Fruit fly (Drosophila melanogaster) whole organism, embryonic: Measurements from ENCODE around the gene Phyhd1.

ENCODE experiments used
- Bdp1 ChIP-seq: fragments of 200-800 bp; sonication (Bioruptor generic); optimal IDR thresholded peaks from 3 replicates; lab custom pipeline; 2016; ENCODE audit warnings: missing biosample characterization, missing genetic modification characterization
- CG10267 ChIP-seq: fragments of 200-800 bp; sonication (Bioruptor generic); optimal IDR thresholded peaks from 2 replicates; lab custom pipeline; 2018; ENCODE audit warnings: missing biosample characterization, mild to moderate bottlenecking, missing genetic modification characterization, moderate library complexity
- CG10321 ChIP-seq: fragments of 200-800 bp; sonication (Bioruptor generic); IDR thresholded peaks from 2 replicates; pipeline ENCODE4 v1.3.6; 2022; ENCODE audit warnings: missing biosample characterization, missing genetic modification characterization
- CG10654 ChIP-seq: fragments of 200-800 bp; sonication (Bioruptor generic); optimal IDR thresholded peaks from 2 replicates; lab custom pipeline; 2016; ENCODE audit warnings: missing biosample characterization, missing genetic modification characterization
- CG12299 ChIP-seq: fragments of 200-800 bp; sonication (Bioruptor generic); optimal IDR thresholded peaks from 2 replicates; lab custom pipeline; 2018; ENCODE audit warnings: missing biosample characterization, mild to moderate bottlenecking, missing genetic modification characterization
- CG14014 ChIP-seq: fragments of 200-800 bp; sonication (Bioruptor generic); IDR thresholded peaks from 2 replicates; pipeline ENCODE4 v1.3.6; 2022; ENCODE audit warnings: missing biosample characterization, missing genetic modification characterization
- CG14050 ChIP-seq: fragments of 200-800 bp; sonication (Bioruptor generic); IDR thresholded peaks from 3 replicates; pipeline ENCODE4 v1.3.6; 2022; ENCODE audit warnings: missing biosample characterization, missing genetic modification characterization
- CG14860 ChIP-seq: fragments of 200-800 bp; sonication (Bioruptor generic); IDR thresholded peaks from 3 replicates; pipeline ENCODE4 v1.3.6; 2022; ENCODE audit warnings: missing biosample characterization, missing genetic modification characterization; ENCODE audit not compliant: partially characterized antibody
- CG15696 ChIP-seq: fragments of 200-800 bp; sonication (Bioruptor generic); optimal IDR thresholded peaks from 2 replicates; lab custom pipeline; 2019; ENCODE audit warnings: missing biosample characterization, mild to moderate bottlenecking, missing genetic modification characterization, moderate library complexity
- CG17912 ChIP-seq: fragments of 200-800 bp; sonication (Bioruptor generic); optimal IDR thresholded peaks from 2 replicates; lab custom pipeline; 2018; ENCODE audit warnings: missing biosample characterization, mild to moderate bottlenecking, missing genetic modification characterization
- CG18476 ChIP-seq: fragments of 200-800 bp; sonication (Bioruptor generic); optimal IDR thresholded peaks from 2 replicates; lab custom pipeline; 2016; ENCODE audit warnings: missing biosample characterization, mild to moderate bottlenecking, missing genetic modification characterization
- CG18599 ChIP-seq: fragments of 200-800 bp; sonication (Bioruptor generic); optimal IDR thresholded peaks from 3 replicates; lab custom pipeline; 2017; ENCODE audit warnings: missing biosample characterization, missing genetic modification characterization, mild to moderate bottlenecking, moderate library complexity, missing genetic modification reagents
- CG2889 ChIP-seq: fragments of 200-800 bp; sonication (Bioruptor generic); IDR thresholded peaks from 3 replicates; pipeline ENCODE4 v1.3.6; 2022; ENCODE audit warnings: missing biosample characterization, missing genetic modification characterization
- CG30020 ChIP-seq: fragments of 200-800 bp; optimal IDR thresholded peaks from 2 replicates; lab custom pipeline; 2019; ENCODE audit warnings: missing biosample characterization, mild to moderate bottlenecking, missing genetic modification characterization, moderate library complexity
- CG30403 ChIP-seq: fragments of 200-800 bp; sonication (Bioruptor generic); optimal IDR thresholded peaks from 3 replicates; lab custom pipeline; 2016; ENCODE audit warnings: missing biosample characterization, missing genetic modification characterization
- CG33557 ChIP-seq: fragments of 200-800 bp; sonication (Bioruptor generic); optimal IDR thresholded peaks from 2 replicates; lab custom pipeline; 2019; ENCODE audit warnings: missing biosample characterization, mild to moderate bottlenecking, missing genetic modification characterization, moderate library complexity
- CG3838 ChIP-seq: fragments of 200-800 bp; sonication (Bioruptor generic); optimal IDR thresholded peaks from 3 replicates; lab custom pipeline; 2016; ENCODE audit warnings: missing biosample characterization, missing genetic modification characterization
- CG4707 ChIP-seq: fragments of 200-800 bp; sonication (Bioruptor generic); optimal IDR thresholded peaks from 2 replicates; lab custom pipeline; 2018; ENCODE audit warnings: missing biosample characterization, mild to moderate bottlenecking, missing genetic modification characterization, moderate library complexity
- CG4820 ChIP-seq: fragments of 200-800 bp; sonication (Bioruptor generic); optimal IDR thresholded peaks from 3 replicates; lab custom pipeline; 2016; ENCODE audit warnings: missing biosample characterization, missing genetic modification characterization
- CG5180 ChIP-seq: fragments of 200-800 bp; sonication (Bioruptor generic); optimal IDR thresholded peaks from 3 replicates; lab custom pipeline; 2017; ENCODE audit warnings: missing biosample characterization, missing genetic modification characterization, mild to moderate bottlenecking, moderate library complexity, missing genetic modification reagents
- CG7745 ChIP-seq: fragments of 200-800 bp; sonication (Bioruptor generic); optimal IDR thresholded peaks from 2 replicates; lab custom pipeline; 2018; ENCODE audit warnings: missing biosample characterization, mild to moderate bottlenecking, missing genetic modification characterization, moderate library complexity
- CkIIα-i1 ChIP-seq: fragments of 200-800 bp; sonication (Bioruptor generic); IDR thresholded peaks from 2 replicates; pipeline ENCODE4 v1.3.6; 2022; ENCODE audit warnings: missing biosample characterization, missing genetic modification characterization
- D ChIP-seq, 2 experiments: fragments of 200-800 bp in 1 of 2; fragments of >200 bp in 1 of 2; sonication (Bioruptor generic) in 1 of 2; optimal IDR thresholded peaks; 2 replicates in 1 of 2; 3 replicates in 1 of 2; lab custom pipeline; 2017; ENCODE audit warnings: mild to moderate bottlenecking in 1 of 2, missing biosample characterization in 1 of 2, missing genetic modification characterization in 1 of 2, missing genetic modification reagents in 1 of 2
- D19A ChIP-seq: fragments of 200-800 bp; optimal IDR thresholded peaks from 3 replicates; lab custom pipeline; 2019; ENCODE audit warnings: missing biosample characterization, mild to moderate bottlenecking, missing genetic modification characterization, moderate library complexity
- Dad ChIP-seq: fragments of 200-800 bp; sonication (Bioruptor generic); optimal IDR thresholded peaks from 3 replicates; lab custom pipeline; 2016; ENCODE audit warnings: missing biosample characterization, missing genetic modification characterization
- Gug ChIP-seq: fragments of 200-800 bp; sonication (Bioruptor generic); IDR thresholded peaks from 4 replicates; pipeline ENCODE4 v1.3.6; 2022; ENCODE audit warnings: missing biosample characterization, missing genetic modification characterization
- HLH54F ChIP-seq: fragments of 200-800 bp; sonication (Bioruptor generic); optimal IDR thresholded peaks from 3 replicates; lab custom pipeline; 2016; ENCODE audit warnings: missing biosample characterization, missing genetic modification characterization
- HmgD ChIP-seq: fragments of 200-800 bp; sonication (Bioruptor generic); optimal IDR thresholded peaks from 3 replicates; lab custom pipeline; 2016; ENCODE audit warnings: missing biosample characterization, missing genetic modification characterization
- Lim3 ChIP-seq: fragments of 200-800 bp; sonication (Bioruptor generic); IDR thresholded peaks from 2 replicates; pipeline ENCODE4 v1.3.6; 2022; ENCODE audit warnings: missing biosample characterization, missing genetic modification characterization
- Optix ChIP-seq: fragments of 200-800 bp; sonication (Bioruptor generic); IDR thresholded peaks from 3 replicates; pipeline ENCODE4 v1.3.6; 2022; ENCODE audit warnings: missing biosample characterization, missing genetic modification characterization
- Rfx ChIP-seq: fragments of 200-800 bp; sonication (Bioruptor generic); IDR thresholded peaks from 2 replicates; pipeline ENCODE4 v1.3.6; 2022; ENCODE audit warnings: missing biosample characterization, missing genetic modification characterization
- abd-A ChIP-seq: fragments of 200-800 bp; sonication (Bioruptor generic); optimal IDR thresholded peaks from 3 replicates; lab custom pipeline; 2019; ENCODE audit warnings: missing biosample characterization, mild to moderate bottlenecking, missing genetic modification characterization, moderate library complexity
- aop ChIP-seq: fragments of 200-800 bp; sonication (Bioruptor generic); IDR thresholded peaks from 2 replicates; pipeline ENCODE4 v1.3.6; 2022; ENCODE audit warnings: missing biosample characterization, missing genetic modification characterization
- ase ChIP-seq: fragments of 200-800 bp; sonication (Bioruptor generic); IDR thresholded peaks from 3 replicates; pipeline ENCODE4 v1.3.6; 2022; ENCODE audit warnings: missing biosample characterization, missing genetic modification characterization
- bcd ChIP-seq: fragments of 200-800 bp; sonication (Bioruptor generic); optimal IDR thresholded peaks from 2 replicates; lab custom pipeline; 2017; ENCODE audit warnings: missing biosample characterization, mild to moderate bottlenecking, missing genetic modification characterization
- cg ChIP-seq: fragments of 200-800 bp; sonication (Bioruptor generic); optimal IDR thresholded peaks from 3 replicates; lab custom pipeline; 2019; ENCODE audit warnings: missing biosample characterization, mild to moderate bottlenecking, missing genetic modification characterization, moderate library complexity
- danr ChIP-seq: fragments of 200-800 bp; sonication (Bioruptor generic); IDR thresholded peaks from 2 replicates; pipeline ENCODE4 v1.3.6; 2022; ENCODE audit warnings: missing biosample characterization, missing genetic modification characterization
- eyg ChIP-seq: fragments of 200-800 bp; sonication (Bioruptor generic); optimal IDR thresholded peaks from 3 replicates; lab custom pipeline; 2016; ENCODE audit warnings: missing biosample characterization, missing genetic modification characterization
- fd64A ChIP-seq: fragments of 200-800 bp; sonication (Bioruptor generic); optimal IDR thresholded peaks from 3 replicates; lab custom pipeline; 2018; ENCODE audit warnings: missing biosample characterization, mild to moderate bottlenecking, missing genetic modification characterization
- gt ChIP-seq: fragments of 200-800 bp; sonication (Bioruptor generic); IDR thresholded peaks from 2 replicates; pipeline ENCODE4 v1.3.6; 2022; ENCODE audit warnings: missing biosample characterization, missing genetic modification characterization
- hth ChIP-seq: fragments of >200 bp; optimal IDR thresholded peaks from 2 replicates; lab custom pipeline; 2017; ENCODE audit warnings: inconsistent platforms
- jing ChIP-seq: fragments of 200-800 bp; sonication (Bioruptor generic); optimal IDR thresholded peaks from 2 replicates; lab custom pipeline; 2018; ENCODE audit warnings: missing biosample characterization, mild to moderate bottlenecking, missing genetic modification characterization
- jumu ChIP-seq: fragments of 200-800 bp; sonication (Bioruptor generic); optimal IDR thresholded peaks from 3 replicates; lab custom pipeline; 2016; ENCODE audit warnings: missing biosample characterization, missing genetic modification characterization
- lmd ChIP-seq: fragments of 200-800 bp; sonication (Bioruptor generic); IDR thresholded peaks from 2 replicates; pipeline ENCODE4 v1.3.6; 2022; ENCODE audit warnings: missing biosample characterization, missing genetic modification characterization
- nmo ChIP-seq: fragments of 200-800 bp; sonication (Bioruptor generic); optimal IDR thresholded peaks from 2 replicates; lab custom pipeline; 2018; ENCODE audit warnings: missing biosample characterization, mild to moderate bottlenecking, missing genetic modification characterization, moderate library complexity
- sens-2 ChIP-seq: fragments of 200-800 bp; sonication (Bioruptor generic); IDR thresholded peaks from 2 replicates; pipeline ENCODE4 v1.3.6; 2022; ENCODE audit warnings: missing biosample characterization, missing genetic modification characterization
- sob ChIP-seq: fragments of 200-800 bp; sonication (Bioruptor generic); IDR thresholded peaks from 2 replicates; pipeline ENCODE4 v1.3.6; 2022; ENCODE audit warnings: missing biosample characterization, missing genetic modification characterization
- sqz ChIP-seq: fragments of 200-800 bp; sonication (Bioruptor generic); optimal IDR thresholded peaks from 3 replicates; lab custom pipeline; 2018; ENCODE audit warnings: missing biosample characterization, mild to moderate bottlenecking, missing genetic modification characterization
- tio ChIP-seq: fragments of 200-800 bp; sonication (Bioruptor generic); optimal IDR thresholded peaks from 2 replicates; lab custom pipeline; 2017; ENCODE audit warnings: missing biosample characterization, missing genetic modification characterization, inconsistent platforms
- trem ChIP-seq: fragments of 200-800 bp; optimal IDR thresholded peaks from 3 replicates; lab custom pipeline; 2019; ENCODE audit warnings: missing biosample characterization, mild to moderate bottlenecking, missing genetic modification characterization, moderate library complexity
- tx ChIP-seq: fragments of 200-800 bp; sonication (Bioruptor generic); optimal IDR thresholded peaks from 2 replicates; lab custom pipeline; 2016; ENCODE audit warnings: missing biosample characterization, missing genetic modification characterization
- yki ChIP-seq: fragments of >200 bp; optimal IDR thresholded peaks from 3 replicates; lab custom pipeline; 2018
- zfh1 ChIP-seq: fragments of 200-800 bp; sonication (Bioruptor generic); IDR thresholded peaks from 3 replicates; pipeline ENCODE4 v1.3.6; 2022; ENCODE audit warnings: missing biosample characterization, missing genetic modification characterization

The Phyhd1 gene

dm6 chr3R:10681682-10681962 is 897 bp upstream of the Phyhd1 start (continued):
- TF ChIP-seq ase (GFP tag; lab: Robert Waterston, UW) (peak; percentile 76), sob (GFP tag; lab: Robert Waterston, UW) (peak; percentile 56), CG14860 (GFP tag; lab: Robert Waterston, UW) (no peak), cg (GFP tag; lab: Kevin White, UChicago) (no peak), lmd (GFP tag; lab: Robert Waterston, UW) (peak; percentile 52), CG30403 (GFP tag; lab: Kevin White, UChicago) (no peak), CG4707 (GFP tag; lab: Kevin White, UChicago) (no peak), D19A (no peak), tx (GFP tag; lab: Kevin White, UChicago) (no peak), CG10321 (GFP tag; lab: Robert Waterston, UW) (0 out of 2 replicates have a peak, but pooled peaks have one; percentile 33), CG4820 (GFP tag; lab: Kevin White, UChicago) (peak; percentile 9), zfh1 (GFP tag; lab: Robert Waterston, UW) (peak; percentile 77), trem (tag; lab: Kevin White, UChicago) (no peak), CG5180 (GFP tag; lab: Kevin White, UChicago) (no peak), Gug (GFP tag; lab: Robert Waterston, UW) (peak; percentile 52; the same call in 1 of the 4 replicates), CG7745 (tag; lab: Kevin White, UChicago) (no peak), gt (GFP tag; lab: Robert Waterston, UW) (no peak), D (optimal IDR thresholded peaks at IDR 0.05; lab: Kevin White, UChicago) (no peak), D (GFP tag; optimal IDR thresholded peaks at IDR 0.05; lab: Kevin White, UChicago) (no peak), CG2889 (GFP tag; lab: Robert Waterston, UW) (peak; percentile 38; the same call in 1 of the 3 replicates), bcd (GFP tag; lab: Kevin White, UChicago) (no peak), hth (lab: Kevin White, UChicago) (no peak), eyg (GFP tag; lab: Kevin White, UChicago) (no peak), CG14050 (GFP tag; lab: Robert Waterston, UW) (0 out of 3 replicates have a peak, but pooled peaks have one; percentile 45), CG17912 (GFP tag; lab: Kevin White, UChicago) (no peak), nmo (GFP tag; lab: Kevin White, UChicago) (no peak), Rfx (peak; percentile 64), CkIIα-i1 (GFP tag; lab: Robert Waterston, UW) (no peak), Lim3 (GFP tag; lab: Robert Waterston, UW) (no peak), CG33557 (GFP tag; lab: Kevin White, UChicago) (no peak), CG10267 (tag; lab: Kevin White, UChicago) (no peak), jing (no peak), abd-A (tag; lab: Kevin White, UChicago) (no peak), Dad (GFP tag; lab: Kevin White, UChicago) (no peak), sens-2 (peak; percentile 55; the same call in 1 of the 2 replicates), danr (GFP tag; lab: Robert Waterston, UW) (peak; percentile 56; the same call in 1 of the 2 replicates), jumu (GFP tag; lab: Kevin White, UChicago) (no peak), Bdp1 (GFP tag; lab: Kevin White, UChicago) (peak; percentile 0), yki (no peak), sqz (GFP tag; lab: Kevin White, UChicago) (no peak), CG14014 (peak; percentile 60), CG18599 (GFP tag; lab: Kevin White, UChicago) (no peak), HLH54F (GFP tag; lab: Kevin White, UChicago) (no peak), aop (GFP tag; lab: Robert Waterston, UW) (no peak), HmgD (GFP tag; lab: Kevin White, UChicago) (no peak), CG10654 (no peak), CG3838 (GFP tag; lab: Kevin White, UChicago) (no peak), CG30020 (tag; lab: Kevin White, UChicago) (no peak), CG12299 (no peak), CG18476 (no peak), CG15696 (tag; lab: Kevin White, UChicago) (peak; percentile 22), Optix (GFP tag; lab: Robert Waterston, UW) (peak; percentile 65; the same call in 1 of the 3 replicates), fd64A (GFP tag; lab: Kevin White, UChicago) (no peak), tio (GFP tag; lab: Kevin White, UChicago) (no peak)
